Worm (Caenorhabditis elegans) whole organism, late embryonic: Measurements from ENCODE around the gene tbb-2.

Experiments used
- ceh-2 ChIP-seq: sonication (generic microtip); optimal IDR thresholded peaks from 2 replicates; lab custom pipeline; 2016; ENCODE audit warnings: missing genotype, missing genetic modification characterization, missing compliant biosample characterization
- fax-1 ChIP-seq: sonication (generic microtip); optimal IDR thresholded peaks from 2 replicates; lab custom pipeline; 2016; ENCODE audit warnings: missing genotype, missing genetic modification characterization, missing compliant biosample characterization
- hlh-6 ChIP-seq: sonication (generic microtip); optimal IDR thresholded peaks from 2 replicates; lab custom pipeline; 2016; ENCODE audit warnings: missing genotype, missing genetic modification characterization, missing compliant biosample characterization
- nfya-1 ChIP-seq: sonication (generic microtip); optimal IDR thresholded peaks from 2 replicates; lab custom pipeline; 2017; ENCODE audit warnings: missing genetic modification characterization, mild to moderate bottlenecking, missing compliant biosample characterization, antibody characterized with exemption, moderate library complexity
- nhr-11 ChIP-seq: fragments of 150-350 bp; optimal IDR thresholded peaks from 2 replicates; lab custom pipeline; 2014; ENCODE audit warnings: missing biosample characterization, missing genetic modification characterization
- npax-4 ChIP-seq: sonication (generic microtip); optimal IDR thresholded peaks from 2 replicates; lab custom pipeline; 2016; ENCODE audit warnings: missing genetic modification characterization, missing compliant biosample characterization
- pqm-1 ChIP-seq: sonication (generic microtip); optimal IDR thresholded peaks from 2 replicates; lab custom pipeline; 2016; ENCODE audit warnings: missing genetic modification characterization, missing compliant biosample characterization
- sox-2 ChIP-seq: fragments of 200-800 bp; sonication (Bioruptor generic); IDR thresholded peaks from 2 replicates; pipeline ENCODE4 v1.3.6; 2022; ENCODE audit warnings: missing genetic modification reagents, missing genetic modification characterization, missing compliant biosample characterization
- sox-4 ChIP-seq: sonication (generic microtip); optimal IDR thresholded peaks from 2 replicates; lab custom pipeline; 2017; ENCODE audit warnings: mild to moderate bottlenecking, missing genetic modification characterization, inconsistent platforms, missing compliant biosample characterization
- unc-55 ChIP-seq: sonication (generic microtip); optimal IDR thresholded peaks from 2 replicates; lab custom pipeline; 2017; ENCODE audit warnings: missing biosample characterization, missing genetic modification reagents, missing genetic modification characterization
- unc-86 ChIP-seq: sonication (generic microtip); optimal IDR thresholded peaks from 2 replicates; lab custom pipeline; 2016; ENCODE audit warnings: missing genetic modification characterization, missing compliant biosample characterization

DNA sequence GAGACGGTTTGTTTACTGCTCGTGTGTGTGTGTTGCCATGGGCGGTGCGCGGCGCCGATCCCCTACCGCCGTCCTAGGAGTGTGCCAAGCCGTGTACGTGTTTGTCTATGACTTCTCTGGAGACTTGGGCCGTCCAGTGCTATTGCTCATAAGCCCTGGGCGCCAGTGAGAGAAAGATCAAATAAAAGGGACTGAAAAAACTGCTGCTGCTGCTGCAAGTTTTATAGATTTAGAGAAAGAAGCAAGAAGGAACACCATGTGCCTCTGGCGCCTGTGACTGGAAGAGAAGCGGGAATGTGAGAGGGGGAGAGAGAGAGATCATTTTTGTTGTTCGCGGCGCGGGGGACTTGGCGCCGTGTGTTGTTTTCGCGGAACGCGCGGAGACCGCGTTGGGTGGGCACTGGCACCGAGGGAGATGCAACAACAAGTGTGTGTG, 33.4 kb downstream of the tbb-2 start:
- TF ChIP-seq pqm-1 = no peak
- no peak for TF ChIP-seq unc-86
- no peak for TF ChIP-seq nfya-1 (tag; lab: Kevin White, UChicago)
- no peak for TF ChIP-seq sox-2
- TF ChIP-seq hlh-6 (tag; lab: Kevin White, UChicago) = peak; percentile 58
- TF ChIP-seq unc-55 = no peak
- TF ChIP-seq sox-4 (tag; lab: Kevin White, UChicago) = no peak
- no peak for TF ChIP-seq ceh-2 (tag; lab: Kevin White, UChicago)
- TF ChIP-seq npax-4 = no peak
- TF ChIP-seq nhr-11 (tag; lab: Kevin White, UChicago) = no peak
- no peak for TF ChIP-seq fax-1 (tag; lab: Kevin White, UChicago)
